Worm (Caenorhabditis elegans) whole organism, late embryonic: ENCODE results near the gene F12D9.2.

ENCODE experiments used
- C08G9.2 ChIP-seq: sonication (generic microtip); optimal IDR thresholded peaks from 2 replicates; lab custom pipeline; 2016; ENCODE audit warnings: mild to moderate bottlenecking, missing genetic modification characterization, moderate library complexity, missing compliant biosample characterization
- C38D4.7 ChIP-seq: fragments of 200-800 bp; sonication (Bioruptor generic); optimal IDR thresholded peaks from 2 replicates; lab custom pipeline; 2018; ENCODE audit warnings: mild to moderate bottlenecking, missing genetic modification characterization, moderate library complexity, missing compliant biosample characterization
- F13H6.1 ChIP-seq: sonication (generic microtip); optimal IDR thresholded peaks from 2 replicates; lab custom pipeline; 2016; ENCODE audit warnings: missing genetic modification characterization, missing compliant biosample characterization
- K02D7.2 ChIP-seq: sonication (generic microtip); optimal IDR thresholded peaks from 2 replicates; lab custom pipeline; 2017; ENCODE audit warnings: mild to moderate bottlenecking, missing genetic modification characterization, missing compliant biosample characterization
- K09A11.1 ChIP-seq: sonication (generic microtip); optimal IDR thresholded peaks from 2 replicates; lab custom pipeline; 2017; ENCODE audit warnings: antibody characterized with exemption, mild to moderate bottlenecking, missing genetic modification characterization, missing compliant biosample characterization; ENCODE audit not compliant: insufficient read depth
- T23F11.4 ChIP-seq: fragments of 200-800 bp; sonication (Bioruptor generic); optimal IDR thresholded peaks from 2 replicates; lab custom pipeline; 2018; ENCODE audit warnings: mild to moderate bottlenecking, missing genetic modification characterization, missing compliant biosample characterization
- Y22D7AL.16 ChIP-seq: sonication (generic microtip); optimal IDR thresholded peaks from 2 replicates; lab custom pipeline; 2016; ENCODE audit warnings: missing genetic modification characterization, missing compliant biosample characterization
- ahr-1 ChIP-seq: sonication (generic microtip); optimal IDR thresholded peaks from 2 replicates; lab custom pipeline; 2016; ENCODE audit warnings: missing genetic modification characterization, missing compliant biosample characterization
- ceh-19 ChIP-seq: fragments of 200-800 bp; sonication (Bioruptor generic); optimal IDR thresholded peaks from 2 replicates; lab custom pipeline; 2018; ENCODE audit warnings: mild to moderate bottlenecking, missing genetic modification characterization, missing compliant biosample characterization
- ceh-22 ChIP-seq: sonication (generic microtip); optimal IDR thresholded peaks from 2 replicates; lab custom pipeline; 2017; ENCODE audit warnings: missing biosample characterization, missing genetic modification characterization
- ceh-31 ChIP-seq: sonication (generic microtip); optimal IDR thresholded peaks from 2 replicates; lab custom pipeline; 2016; ENCODE audit warnings: missing genetic modification characterization, missing compliant biosample characterization
- che-1 ChIP-seq: sonication (generic microtip); optimal IDR thresholded peaks from 2 replicates; lab custom pipeline; 2016; ENCODE audit warnings: mild to moderate bottlenecking, missing genetic modification characterization, missing compliant biosample characterization
- dmd-4 ChIP-seq: sonication (generic microtip); optimal IDR thresholded peaks from 2 replicates; lab custom pipeline; 2016; ENCODE audit warnings: borderline replicate concordance, missing genetic modification characterization, missing compliant biosample characterization
- elt-2 ChIP-seq: sonication (generic microtip); optimal IDR thresholded peaks from 2 replicates; lab custom pipeline; 2016; ENCODE audit warnings: missing genetic modification reagents, missing genetic modification characterization, missing compliant biosample characterization
- elt-4 ChIP-seq: sonication (generic microtip); optimal IDR thresholded peaks from 2 replicates; lab custom pipeline; 2016; ENCODE audit warnings: missing genetic modification characterization, missing compliant biosample characterization
- ets-4 ChIP-seq: sonication (generic microtip); optimal IDR thresholded peaks from 2 replicates; lab custom pipeline; 2016; ENCODE audit warnings: missing genetic modification characterization, missing compliant biosample characterization
- fax-1 ChIP-seq: sonication (generic microtip); optimal IDR thresholded peaks from 2 replicates; lab custom pipeline; 2016; ENCODE audit warnings: missing genotype, missing genetic modification characterization, missing compliant biosample characterization
- fkh-10 ChIP-seq: fragments of 150-350 bp; optimal IDR thresholded peaks from 2 replicates; lab custom pipeline; 2014; ENCODE audit warnings: missing biosample characterization, missing genetic modification reagents, missing genetic modification characterization
- fkh-6 ChIP-seq: sonication (generic microtip); optimal IDR thresholded peaks from 2 replicates; lab custom pipeline; 2016; ENCODE audit warnings: missing genetic modification characterization, missing compliant biosample characterization
- gmeb-2 ChIP-seq: sonication (generic microtip); optimal IDR thresholded peaks from 2 replicates; lab custom pipeline; 2016; ENCODE audit warnings: missing genetic modification characterization, inconsistent platforms, missing compliant biosample characterization
- hlh-13 ChIP-seq: fragments of 200-800 bp; sonication (Bioruptor generic); optimal IDR thresholded peaks from 2 replicates; lab custom pipeline; 2018; ENCODE audit warnings: mild to moderate bottlenecking, missing genetic modification characterization, missing compliant biosample characterization
- hlh-30 ChIP-seq: sonication (generic microtip); optimal IDR thresholded peaks from 2 replicates; lab custom pipeline; 2017; ENCODE audit warnings: antibody characterized with exemption, missing genetic modification characterization, missing compliant biosample characterization; ENCODE audit not compliant: insufficient read depth
- hlh-6 ChIP-seq: sonication (generic microtip); optimal IDR thresholded peaks from 2 replicates; lab custom pipeline; 2016; ENCODE audit warnings: missing genotype, missing genetic modification characterization, missing compliant biosample characterization
- lin-11 ChIP-seq: fragments of 200-800 bp; sonication (Bioruptor generic); optimal IDR thresholded peaks from 2 replicates; lab custom pipeline; 2018; ENCODE audit warnings: mild to moderate bottlenecking, missing genetic modification characterization, missing compliant biosample characterization
- madf-2 ChIP-seq: sonication (generic microtip); optimal IDR thresholded peaks from 2 replicates; lab custom pipeline; 2017; ENCODE audit warnings: missing genetic modification characterization, missing compliant biosample characterization
- mec-3 ChIP-seq: sonication (generic microtip); optimal IDR thresholded peaks from 2 replicates; lab custom pipeline; 2016; ENCODE audit warnings: borderline replicate concordance, missing genetic modification characterization, missing compliant biosample characterization
- nhr-11 ChIP-seq: fragments of 150-350 bp; optimal IDR thresholded peaks from 2 replicates; lab custom pipeline; 2014; ENCODE audit warnings: missing biosample characterization, missing genetic modification characterization
- nhr-232 ChIP-seq: sonication (generic microtip); optimal IDR thresholded peaks from 2 replicates; lab custom pipeline; 2016; ENCODE audit warnings: missing genetic modification characterization, missing compliant biosample characterization
- ref-2 ChIP-seq: sonication (generic microtip); optimal IDR thresholded peaks from 2 replicates; lab custom pipeline; 2016; ENCODE audit warnings: missing genetic modification characterization, missing compliant biosample characterization
- sdc-2 ChIP-seq: sonication (generic microtip); optimal IDR thresholded peaks from 2 replicates; lab custom pipeline; 2016; ENCODE audit warnings: missing genotype, missing genetic modification characterization, missing compliant biosample characterization
- sox-4 ChIP-seq: sonication (generic microtip); optimal IDR thresholded peaks from 2 replicates; lab custom pipeline; 2017; ENCODE audit warnings: mild to moderate bottlenecking, missing genetic modification characterization, inconsistent platforms, missing compliant biosample characterization
- tbx-2 ChIP-seq: sonication (generic microtip); optimal IDR thresholded peaks from 2 replicates; lab custom pipeline; 2016; ENCODE audit warnings: missing genetic modification characterization, missing compliant biosample characterization
- unc-42 ChIP-seq: sonication (generic microtip); optimal IDR thresholded peaks from 2 replicates; lab custom pipeline; 2016; ENCODE audit warnings: missing genotype, missing genetic modification characterization, missing compliant biosample characterization
- unc-55 ChIP-seq: sonication (generic microtip); optimal IDR thresholded peaks from 2 replicates; lab custom pipeline; 2017; ENCODE audit warnings: missing biosample characterization, missing genetic modification reagents, missing genetic modification characterization
- ztf-16 ChIP-seq: sonication (generic microtip); optimal IDR thresholded peaks from 2 replicates; lab custom pipeline; 2017; ENCODE audit warnings: missing genetic modification characterization, missing compliant biosample characterization

Gene F12D9.2

ce11 chrX:8676088-8676779 is 29.3 kb upstream of the F12D9.2 start:
- TF ChIP-seq fax-1 (tag; lab: Kevin White, UChicago) (no peak), K02D7.2 (tag; lab: Kevin White, UChicago) (no peak), F13H6.1 (tag; lab: Kevin White, UChicago) (no peak)
- TF ChIP-seq, all 69 proteins: peak for 0

DNA sequence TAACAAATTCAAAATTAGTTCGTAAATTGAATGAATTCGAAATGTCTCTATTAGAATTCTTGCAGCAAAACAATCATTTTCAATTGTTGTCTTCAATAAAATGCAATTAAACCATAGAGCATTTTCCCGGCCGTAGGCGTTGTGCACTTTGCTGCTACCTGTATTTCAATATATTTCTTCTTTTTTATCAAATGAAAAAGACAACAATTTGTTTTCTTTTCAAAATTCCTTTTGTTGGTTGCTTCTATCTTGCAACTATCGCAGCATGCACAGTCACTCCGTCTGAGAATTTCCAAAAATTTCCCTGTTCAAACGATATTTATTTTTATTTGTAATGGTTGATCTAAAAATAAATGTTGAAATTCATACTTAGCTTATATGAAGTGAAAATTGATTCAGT is 28.3 kb upstream of the F12D9.2 start:
- TF ChIP-seq ref-2 (tag; lab: Kevin White, UChicago), result no peak
- TF ChIP-seq ceh-22 (tag; lab: Kevin White, UChicago), result no peak
- no peak for TF ChIP-seq fkh-6 (tag; lab: Kevin White, UChicago)
- TF ChIP-seq nhr-11 (tag; lab: Kevin White, UChicago), result no peak
- no peak for TF ChIP-seq fkh-10 (GFP tag; lab: Kevin White, UChicago)
- no peak for TF ChIP-seq che-1 (tag; lab: Kevin White, UChicago)
- TF ChIP-seq T23F11.4, result no peak
- TF ChIP-seq ceh-19 (GFP tag; lab: Kevin White, UChicago), result no peak
- no peak for TF ChIP-seq ceh-31
- TF ChIP-seq unc-55, result no peak
- TF ChIP-seq elt-4 (tag; lab: Kevin White, UChicago), result no peak
- TF ChIP-seq mec-3, result no peak

- TF ChIP-seq sdc-2 (tag; lab: Kevin White, UChicago) (no peak), hlh-30 (tag; lab: Kevin White, UChicago) (peak; percentile 68), tbx-2 (tag; lab: Kevin White, UChicago) (no peak)
Observed at ce11 chrX:8674514-8674913, 27.6 kb upstream of the F12D9.2 start.

DNA sequence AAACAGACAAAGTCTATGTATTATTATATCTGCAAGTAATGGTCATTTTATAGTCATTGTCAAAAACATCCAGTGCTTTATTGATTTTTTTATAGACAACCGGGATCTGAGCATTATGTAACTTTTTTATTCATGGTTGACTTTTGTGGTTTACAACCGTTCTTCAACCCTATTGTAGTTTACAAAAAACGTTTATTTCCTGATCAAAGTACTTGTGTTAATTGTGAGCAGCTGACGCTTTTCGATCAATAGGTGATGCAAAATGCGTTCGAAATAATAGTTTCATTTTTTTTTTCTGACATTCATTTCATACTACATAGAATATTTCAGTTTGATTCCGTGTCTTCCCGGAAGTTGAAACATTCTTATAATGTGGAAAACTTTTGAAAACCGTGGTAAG is 25.9 kb upstream of the F12D9.2 start, which contains the start of the genes K09E2.2 and K09E2.3:
TSS of gene K09E2.2 (plus strand) at position 301 of the 400 bp plus-strand sequence.
TSS of gene K09E2.3 (plus strand) at position 325 of the 400 bp plus-strand sequence.
- TF ChIP-seq Y22D7AL.16 (tag; lab: Kevin White, UChicago) (no peak), nhr-232 (tag; lab: Kevin White, UChicago) (no peak), sox-4 (no peak), unc-55 (no peak), ztf-16 (tag; lab: Kevin White, UChicago) (no peak), lin-11 (tag; lab: Kevin White, UChicago) (no peak), hlh-30 (tag; lab: Kevin White, UChicago) (no peak), madf-2 (tag; lab: Kevin White, UChicago) (no peak), ets-4 (tag; lab: Kevin White, UChicago) (no peak), K09A11.1 (tag; lab: Kevin White, UChicago) (no peak), gmeb-2 (tag; lab: Kevin White, UChicago) (no peak), C08G9.2 (no peak), elt-2 (tag; lab: Kevin White, UChicago) (no peak), T23F11.4 (no peak), hlh-13 (GFP tag; lab: Kevin White, UChicago) (no peak)

ce11 chrX:8662452-8662851 is 15.6 kb upstream of the F12D9.2 start:
- TF ChIP-seq unc-42 (tag; lab: Kevin White, UChicago) (peak; percentile 9), C08G9.2 (no peak)

- no peak for TF ChIP-seq hlh-6 (tag; lab: Kevin White, UChicago)
- no peak for TF ChIP-seq dmd-4
- TF ChIP-seq T23F11.4, result no peak
- TF ChIP-seq C38D4.7 (GFP tag; lab: Kevin White, UChicago), result no peak
- no peak for TF ChIP-seq elt-4 (tag; lab: Kevin White, UChicago)
- no peak for TF ChIP-seq ahr-1 (tag; lab: Kevin White, UChicago)
- TF ChIP-seq K02D7.2 (tag; lab: Kevin White, UChicago), result no peak
Observed at ce11 chrX:8660909-8661308, 14.0 kb upstream of the F12D9.2 start.
